Worm (Caenorhabditis elegans): Measurements from ENCODE around the gene qua-1.

qua-1 gene

ce11 chrII:8157991-8158390 lies 40.6 kb upstream of the qua-1 start, which contains the start of gene pch-2 (continued):
- peak; percentile 60 for TF ChIP-seq blmp-1 (tag; optimal IDR thresholded peaks at IDR 0.05)
- TF ChIP-seq unc-98 (GFP tag; IDR thresholded peaks at IDR 0.05) = no peak

ce11 chrII:8160916-8161315 lies 37.7 kb upstream of the qua-1 start:
- no peak for TF ChIP-seq nhr-28 (tag; optimal IDR thresholded peaks at IDR 0.05)
- TF ChIP-seq nhr-20 (tag; optimal IDR thresholded peaks at IDR 0.05) = no peak
- no peak for TF ChIP-seq mep-1 (tag; optimal IDR thresholded peaks at IDR 0.05)
- TF ChIP-seq alr-1 (tag; optimal IDR thresholded peaks at IDR 0.05; ENCODE audit: borderline replicate concordance) = no peak
- no peak for TF ChIP-seq nhr-11 (tag; optimal IDR thresholded peaks at IDR 0.05)
- no peak for TF ChIP-seq aha-1 (tag; optimal IDR thresholded peaks at IDR 0.05)
- no peak for TF ChIP-seq C34B4.2 (tag; optimal IDR thresholded peaks at IDR 0.05)
- no peak for TF ChIP-seq xbp-1 (tag; optimal IDR thresholded peaks at IDR 0.05)
- TF ChIP-seq lin-39 (tag; optimal IDR thresholded peaks at IDR 0.05) = no peak
- TF ChIP-seq nhr-19 (GFP tag; conservative IDR thresholded peaks at IDR 0.05) = no peak
- TF ChIP-seq nhr-90 (tag; optimal IDR thresholded peaks at IDR 0.05; ENCODE audit: poor library complexity) = no peak
- no peak for TF ChIP-seq isw-1 (GFP tag; IDR thresholded peaks at IDR 0.05)
- no peak for TF ChIP-seq fkh-10 (GFP tag; optimal IDR thresholded peaks at IDR 0.05)
- no peak for TF ChIP-seq ceh-63 (GFP tag; optimal IDR thresholded peaks at IDR 0.05)

ce11 chrII:8162120-8162648 lies 36.4 kb upstream of the qua-1 start, which contains the start of the genes emb-27 and rrf-3:
emb-27 (minus strand) TSS chrII:8162170.
rrf-3 (plus strand) TSS chrII:8162465.
- TF ChIP-seq lin-35 (GFP tag; optimal IDR thresholded peaks at IDR 0.05) (peak; percentile 75 to 83), jun-1 (tag; optimal IDR thresholded peaks at IDR 0.05) (no peak), snu-23 (GFP tag; optimal IDR thresholded peaks at IDR 0.05) (peak; percentile 56), dpl-1 (GFP tag; optimal IDR thresholded peaks at IDR 0.05) (peak; percentile 65 to 84 (median 73)), nhr-47 (tag; optimal IDR thresholded peaks at IDR 0.05) (peak; percentile 15), ceh-63 (GFP tag; optimal IDR thresholded peaks at IDR 0.05) (no peak), nhr-71 (tag; optimal IDR thresholded peaks at IDR 0.05) (no peak), lin-14 (GFP tag; optimal IDR thresholded peaks at IDR 0.05) (peak; percentile 64), mep-1 (tag; optimal IDR thresholded peaks at IDR 0.05) (peak; percentile 84), C34B4.2 (tag; optimal IDR thresholded peaks at IDR 0.05) (no peak), lsy-2 (tag; optimal IDR thresholded peaks at IDR 0.05) (peak; percentile 47 to 88), efl-1 (optimal IDR thresholded peaks at IDR 0.05) (peak; percentile 65 to 73), efl-1 (GFP tag; optimal IDR thresholded peaks at IDR 0.05 in 1 of 2) (peak; percentile 80 to 96), lin-15B (tag; optimal IDR thresholded peaks at IDR 0.05) (peak; percentile 84), lin-13 (GFP tag; optimal IDR thresholded peaks at IDR 0.05) (peak; percentile 16), nhr-85 (tag) (peak; percentile 33), swsn-7 (tag; optimal IDR thresholded peaks at IDR 0.05) (peak; percentile 14), xbp-1 (tag; optimal IDR thresholded peaks at IDR 0.05) (peak; percentile 25), fos-1 (tag; optimal IDR thresholded peaks at IDR 0.05) (no peak), skn-1 (tag; optimal IDR thresholded peaks at IDR 0.05) (peak; percentile 68), nhr-20 (tag; optimal IDR thresholded peaks at IDR 0.05) (peak; percentile 15), ceh-82 (tag; optimal IDR thresholded peaks at IDR 0.05) (peak in 1 of 3 experiments; percentile 51), rnt-1 (tag; optimal IDR thresholded peaks at IDR 0.05) (peak; percentile 34), F16B12.6 (tag; optimal IDR thresholded peaks at IDR 0.05) (peak; percentile 42), nhr-11 (tag; optimal IDR thresholded peaks at IDR 0.05) (no peak), C16A3.4 (tag; optimal IDR thresholded peaks at IDR 0.05) (peak; percentile 77), C04F5.9 (tag; optimal IDR thresholded peaks at IDR 0.05) (peak; percentile 13)

ce11 chrII:8169283-8169682 lies 29.3 kb upstream of the qua-1 start, which contains the start of gene T05C12.15:
T05C12.15 (plus strand) TSS chrII:8169583.
- no peak for TF ChIP-seq Y116A8C.19 (tag; optimal IDR thresholded peaks at IDR 0.05; ENCODE audit: borderline replicate concordance)
- no peak for TF ChIP-seq jun-1 (tag; optimal IDR thresholded peaks at IDR 0.05)
- TF ChIP-seq fkh-10 (GFP tag; optimal IDR thresholded peaks at IDR 0.05) = no peak
- TF ChIP-seq aly-2 (tag; optimal IDR thresholded peaks at IDR 0.05) = no peak
- no peak for TF ChIP-seq alr-1 (tag; optimal IDR thresholded peaks at IDR 0.05; ENCODE audit: borderline replicate concordance)
- no peak for TF ChIP-seq nhr-71 (tag; optimal IDR thresholded peaks at IDR 0.05)
